Worm (Caenorhabditis elegans): ENCODE results near the gene cap-2.
"Not testable (repeated sequence)": the region's sequence is repeated elsewhere in the genome, so short reads cannot be mapped to it uniquely, and the experiment has no call there.

cap-2 gene

DNA sequence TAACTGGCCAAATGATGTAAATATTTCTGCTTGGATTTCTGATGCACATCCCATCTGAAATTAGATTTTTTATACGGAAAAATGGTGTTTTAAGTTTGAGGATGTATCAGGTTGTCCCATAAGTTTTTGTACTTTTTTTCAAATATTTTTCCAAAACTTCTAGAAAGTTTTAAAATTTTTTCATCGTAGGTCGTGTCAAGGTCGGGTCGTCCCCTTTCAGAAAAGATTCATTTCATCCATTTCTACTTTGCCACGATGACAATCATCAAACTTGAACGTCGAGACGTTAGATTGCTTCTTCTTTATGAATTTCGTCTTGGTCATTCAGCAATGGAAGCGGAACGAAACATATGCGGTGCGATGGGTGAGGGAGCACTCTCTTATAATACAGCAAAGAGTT, 35.4 kb downstream of the cap-2 start, which contains the start of gene sra-12:
TSS of gene sra-12 (minus strand) at position 101 of the 400 bp plus-strand sequence.
- not testable (repeated sequence) for TF ChIP-seq ceh-82, unc-86, sox-4 (tag; optimal IDR thresholded peaks at IDR 0.05)

DNA sequence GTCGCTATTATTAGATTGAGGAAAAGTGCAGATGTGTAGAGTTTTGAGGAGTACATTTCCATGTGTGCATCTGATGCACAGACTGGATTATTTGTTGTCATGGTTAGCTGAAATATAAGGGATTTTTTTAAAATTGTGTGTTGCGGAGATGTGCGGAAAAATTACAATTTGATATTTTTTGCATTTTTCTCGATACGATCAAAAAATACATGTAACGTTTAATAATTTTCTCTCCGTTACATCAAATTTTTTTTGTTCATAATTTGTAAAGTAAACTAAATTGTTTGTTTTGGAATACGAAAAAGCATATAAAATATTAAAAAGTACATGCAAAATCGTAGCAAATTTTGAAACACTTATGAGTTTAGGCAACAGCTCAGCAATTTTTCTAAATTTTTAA, 41.2 kb downstream of the cap-2 start, which contains the start of gene sra-11:
TSS of gene sra-11 (minus strand) at position 101 of the 400 bp plus-strand sequence.
- no peak for TF ChIP-seq nhr-85 (tag)
- TF ChIP-seq fkh-4 (tag; optimal IDR thresholded peaks at IDR 0.05; ENCODE audit: borderline replicate concordance) = no peak
- TF ChIP-seq zag-1 (tag; optimal IDR thresholded peaks at IDR 0.05) = no peak

DNA sequence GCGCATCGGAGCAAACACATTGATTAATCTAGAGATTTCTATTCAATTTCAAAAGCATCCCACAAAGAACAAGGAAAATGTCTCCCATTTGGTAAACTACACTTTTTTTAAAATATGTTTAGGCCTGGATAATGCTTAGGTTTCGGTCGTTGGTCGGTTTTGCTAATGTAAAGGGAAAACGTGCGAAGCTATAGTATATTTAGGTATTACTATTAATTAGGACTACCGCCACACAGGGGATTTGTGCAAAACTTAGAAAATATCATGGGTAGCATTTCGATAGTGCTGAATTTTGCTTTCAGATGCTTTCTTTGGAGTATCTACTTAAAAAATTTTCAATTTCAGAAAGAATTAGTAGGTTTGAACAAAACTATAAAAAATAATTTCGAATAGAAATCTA, 44.0 kb downstream of the cap-2 start:
- TF ChIP-seq C16A3.4 (tag; optimal IDR thresholded peaks at IDR 0.05) = no peak

DNA sequence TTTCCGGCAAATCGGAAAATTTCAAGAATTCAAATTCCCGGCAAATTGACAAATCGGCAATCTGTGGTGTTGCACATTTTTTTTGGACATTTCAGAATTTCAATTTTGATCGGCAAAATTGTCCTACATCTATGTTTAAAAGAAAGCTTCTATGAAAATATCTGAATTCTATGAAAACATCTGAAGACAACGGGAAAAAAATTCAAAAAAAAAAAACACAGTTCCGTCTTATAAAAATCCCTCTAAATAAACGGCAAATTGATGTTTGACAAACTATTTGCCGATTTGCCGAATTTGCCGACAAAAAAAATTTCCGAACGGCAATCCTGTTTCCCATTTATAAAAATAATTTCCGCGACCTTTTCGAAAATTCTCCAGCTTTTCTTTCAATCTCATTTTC, 45.4 kb downstream of the cap-2 start, which contains the start of gene F44F4.15:
TSS of gene F44F4.15 (plus strand) at position 301 of the 400 bp plus-strand sequence.
- TF ChIP-seq sox-4 (tag; optimal IDR thresholded peaks at IDR 0.05) = no peak
- TF ChIP-seq nhr-90 (tag; optimal IDR thresholded peaks at IDR 0.05; ENCODE audit: poor library complexity) = no peak
- no peak for TF ChIP-seq nhr-28 (tag; optimal IDR thresholded peaks at IDR 0.05)
- no peak for TF ChIP-seq fkh-10 (GFP tag; optimal IDR thresholded peaks at IDR 0.05)
- TF ChIP-seq nhr-12 (tag; optimal IDR thresholded peaks at IDR 0.05) = no peak
- no peak for TF ChIP-seq pax-3 (tag; optimal IDR thresholded peaks at IDR 0.05)
- TF ChIP-seq mep-1 (tag; optimal IDR thresholded peaks at IDR 0.05) = no peak
- no peak for TF ChIP-seq vab-15 (tag; optimal IDR thresholded peaks at IDR 0.05)

DNA sequence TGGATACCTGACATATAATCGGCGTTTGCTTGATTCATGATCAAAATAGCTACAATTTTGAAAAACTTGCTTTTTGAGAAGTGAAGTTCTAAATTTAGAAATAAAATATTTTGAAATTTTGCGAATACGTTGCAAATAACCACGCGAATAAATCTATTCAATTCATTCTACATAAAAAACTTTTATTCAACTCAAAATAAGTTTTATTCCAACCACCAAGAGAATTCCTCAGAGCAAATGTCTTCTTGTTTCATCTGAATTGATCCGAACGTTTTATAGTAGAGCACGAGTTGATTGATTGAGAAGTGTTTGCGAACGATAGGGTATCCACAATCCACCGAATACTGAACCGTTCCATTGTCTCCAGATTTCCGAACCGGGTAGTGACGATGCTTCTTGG, 46.7 kb downstream of the cap-2 start, which contains the start of gene F44F4.9:
TSS of gene F44F4.9 (minus strand) at position 101 of the 400 bp plus-strand sequence.
- no peak for TF ChIP-seq dsc-1 (tag; optimal IDR thresholded peaks at IDR 0.05)
- no peak for TF ChIP-seq aly-2 (tag; optimal IDR thresholded peaks at IDR 0.05)
- TF ChIP-seq hpl-2 (GFP tag; optimal IDR thresholded peaks at IDR 0.05) = no peak
- no peak for TF ChIP-seq jun-1 (tag; optimal IDR thresholded peaks at IDR 0.05)
- no peak for TF ChIP-seq pag-3 (tag; optimal IDR thresholded peaks at IDR 0.05; ENCODE audit: borderline replicate concordance, insufficient read depth)
- TF ChIP-seq lin-35 (GFP tag; optimal IDR thresholded peaks at IDR 0.05) = no peak
- TF ChIP-seq ztf-4 (tag; optimal IDR thresholded peaks at IDR 0.05) = no peak
- no peak for TF ChIP-seq ets-5 (GFP tag; IDR thresholded peaks at IDR 0.05)

DNA sequence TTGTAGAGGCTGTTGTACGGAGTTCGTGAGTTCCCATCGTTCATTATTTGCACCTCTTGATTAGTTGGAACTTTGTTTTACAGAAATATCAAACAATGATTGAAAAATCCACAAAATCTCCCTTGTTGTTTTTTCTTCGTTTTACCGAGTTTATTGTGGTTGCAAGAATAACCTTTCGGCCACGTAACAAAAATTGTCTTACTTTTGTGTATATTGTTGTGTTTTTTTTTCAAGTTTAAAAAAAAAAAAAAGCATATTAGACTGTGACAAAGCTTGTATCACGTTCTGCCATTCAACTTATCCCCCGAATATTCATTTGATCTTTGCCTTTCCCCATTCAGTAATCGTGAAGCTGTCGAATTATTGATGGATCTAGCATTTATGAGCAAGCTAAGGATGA, 48.2 kb downstream of the cap-2 start, which contains the start of gene F44F4.10:
TSS of gene F44F4.10 (minus strand) at position 101 of the 400 bp plus-strand sequence.
- TF ChIP-seq mab-9 (GFP tag; IDR thresholded peaks at IDR 0.05) (no peak), snu-23 (GFP tag; optimal IDR thresholded peaks at IDR 0.05) (no peak), ceh-82 (tag; optimal IDR thresholded peaks at IDR 0.05) (no peak), ceh-63 (GFP tag; optimal IDR thresholded peaks at IDR 0.05) (no peak), dsc-1 (tag; optimal IDR thresholded peaks at IDR 0.05) (no peak), vab-15 (tag; optimal IDR thresholded peaks at IDR 0.05) (no peak), fos-1 (tag; optimal IDR thresholded peaks at IDR 0.05) (no peak), Y116A8C.19 (tag; optimal IDR thresholded peaks at IDR 0.05; ENCODE audit: borderline replicate concordance) (no peak), pqm-1 (tag; optimal IDR thresholded peaks at IDR 0.05) (no peak), nhr-77 (tag; optimal IDR thresholded peaks at IDR 0.05) (no peak), efl-3 (GFP tag; optimal IDR thresholded peaks at IDR 0.05) (no peak)

DNA sequence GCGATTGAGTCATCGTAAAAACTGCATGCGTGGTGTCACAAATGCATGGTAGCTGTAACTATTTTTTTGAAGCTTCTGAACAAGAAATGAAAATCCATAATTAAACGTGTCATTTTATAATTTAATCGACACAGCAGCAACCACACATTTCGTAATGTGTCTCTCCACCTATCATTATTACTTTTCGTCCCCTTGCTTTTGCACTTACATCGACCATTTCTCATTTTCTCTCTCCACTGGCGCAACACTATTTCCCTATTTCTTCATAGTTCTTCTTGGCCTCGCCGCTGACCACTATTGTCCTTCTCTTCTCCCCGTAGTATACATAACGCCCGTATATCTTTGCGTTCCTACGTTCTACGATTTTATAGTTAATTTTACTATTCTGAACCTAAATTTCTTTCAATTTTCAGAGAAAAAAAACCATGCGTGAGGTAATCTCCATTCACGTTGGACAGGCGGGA, 49.3 kb downstream of the cap-2 start, which contains the start of gene tba-4:
TSS of gene tba-4 (plus strand) at position 414 of the 464 bp plus-strand sequence.
- TF ChIP-seq fkh-8 (tag; optimal IDR thresholded peaks at IDR 0.05) (no peak), lin-14 (GFP tag; optimal IDR thresholded peaks at IDR 0.05) (peak; percentile 32), blmp-1 (tag; optimal IDR thresholded peaks at IDR 0.05) (peak; percentile 35), efl-1 (optimal IDR thresholded peaks at IDR 0.05) (no peak), efl-1 (GFP tag; optimal IDR thresholded peaks at IDR 0.05 in 1 of 2) (peak in 1 of 2 experiments; percentile 61)

Data from whole organism, L1 larva.